Worm (Caenorhabditis elegans): Measurements from ENCODE around the gene cest-12.

Gene cest-12

DNA sequence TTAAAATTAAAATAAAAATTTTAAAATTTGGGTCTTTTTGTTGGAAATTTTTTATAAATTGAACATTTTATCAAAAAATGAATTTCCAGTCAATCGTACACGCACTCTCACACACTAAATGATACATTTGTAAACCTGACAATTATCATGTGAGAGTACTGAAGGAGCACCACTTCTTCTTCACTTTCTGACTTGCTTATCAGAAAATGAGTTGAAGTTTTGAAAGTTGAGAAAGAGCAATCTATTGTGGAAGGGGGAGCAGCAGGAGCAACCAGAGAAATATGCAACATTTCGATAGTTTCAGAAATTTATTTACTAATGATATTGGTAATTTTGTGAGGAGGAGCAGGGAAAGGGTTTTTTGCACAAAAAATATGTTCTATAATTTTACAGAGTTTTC is 30.9 kb upstream of the cest-12 start:
- TF ChIP-seq cog-1 (tag; optimal IDR thresholded peaks at IDR 0.05) (no peak), klf-2 (GFP tag; conservative IDR thresholded peaks at IDR 0.05) (no peak), flt-1 (GFP tag; IDR thresholded peaks at IDR 0.05) (no peak), ztf-23 (GFP tag; IDR thresholded peaks at IDR 0.05) (no peak), ztf-29 (GFP tag; IDR thresholded peaks at IDR 0.05) (no peak), tab-1 (GFP tag; IDR thresholded peaks at IDR 0.05) (no peak), T22C8.4 (GFP tag; IDR thresholded peaks at IDR 0.05) (no peak), ref-1 (GFP tag; conservative IDR thresholded peaks at IDR 0.05) (no peak), med-1 (GFP tag; optimal IDR thresholded peaks at IDR 0.05; ENCODE audit: insufficient read depth) (no peak)

DNA sequence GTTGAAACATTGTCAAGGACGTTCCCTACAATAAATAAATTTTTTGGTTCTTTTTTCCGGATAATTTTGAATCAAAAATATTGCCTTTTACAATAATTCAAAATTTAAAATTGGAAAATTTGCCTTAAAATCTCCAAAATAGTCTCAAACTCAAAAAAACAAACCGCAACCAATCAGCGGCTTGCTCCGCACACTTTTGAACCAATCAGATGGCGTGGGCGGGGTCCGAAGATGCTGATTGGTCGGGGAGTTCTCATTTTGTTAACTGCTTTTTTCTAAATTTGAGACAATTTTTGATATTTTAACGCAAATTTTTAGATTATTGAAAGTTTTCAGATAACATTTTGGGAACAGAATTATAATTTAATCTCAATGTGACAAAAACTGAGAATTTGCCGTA is 30.2 kb upstream of the cest-12 start:
- TF ChIP-seq med-1 (GFP tag; optimal IDR thresholded peaks at IDR 0.05; ENCODE audit: insufficient read depth) (no peak), cog-1 (tag; optimal IDR thresholded peaks at IDR 0.05) (no peak), ref-1 (GFP tag; conservative IDR thresholded peaks at IDR 0.05) (no peak), klf-2 (GFP tag; conservative IDR thresholded peaks at IDR 0.05) (no peak), flt-1 (GFP tag; IDR thresholded peaks at IDR 0.05) (no peak), ztf-23 (GFP tag; IDR thresholded peaks at IDR 0.05) (no peak), T22C8.4 (GFP tag; IDR thresholded peaks at IDR 0.05) (no peak), tab-1 (GFP tag; IDR thresholded peaks at IDR 0.05) (no peak)

DNA sequence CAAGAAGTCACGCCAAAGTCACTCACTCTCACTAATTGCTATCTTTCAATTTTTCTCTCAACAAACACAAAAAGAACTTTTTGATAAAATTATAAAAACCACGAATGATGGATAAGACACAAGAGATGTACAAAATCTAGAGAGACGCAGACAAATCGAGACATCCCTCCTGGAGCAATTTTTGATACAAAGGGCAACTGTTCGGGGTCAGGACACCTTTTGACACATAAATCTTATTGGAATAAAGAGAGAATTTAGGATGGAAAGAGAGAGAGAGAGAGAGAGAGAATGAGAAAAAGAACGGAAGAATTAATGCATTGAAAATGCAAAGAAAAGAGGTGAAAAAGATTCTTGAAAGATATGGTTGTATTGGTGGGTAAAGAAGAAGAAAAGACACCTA is 29.8 kb upstream of the cest-12 start:
- TF ChIP-seq ref-1 (GFP tag; conservative IDR thresholded peaks at IDR 0.05) (no peak), ztf-23 (GFP tag; IDR thresholded peaks at IDR 0.05) (no peak)

DNA sequence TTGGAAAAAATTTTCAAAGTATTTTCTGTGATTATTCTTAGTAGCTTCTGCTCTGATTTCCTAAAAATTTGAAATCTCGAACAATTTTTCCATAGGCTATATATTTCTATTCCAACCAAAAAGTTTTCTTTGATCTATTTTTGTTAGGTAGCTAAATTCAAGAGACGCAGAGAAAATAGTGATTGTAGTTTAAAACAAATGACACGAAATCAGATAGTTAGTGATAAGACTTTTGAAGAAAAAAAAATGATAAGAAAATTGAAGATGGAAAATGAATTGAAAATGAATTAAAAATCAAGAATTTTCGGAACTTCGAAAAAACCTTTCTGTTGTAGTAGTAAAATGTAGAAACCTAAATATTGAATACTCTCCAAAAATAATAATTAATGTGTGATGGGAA is 28.2 kb upstream of the cest-12 start:
- TF ChIP-seq tab-1 (GFP tag; IDR thresholded peaks at IDR 0.05) = no peak
- no peak for TF ChIP-seq ref-1 (GFP tag; conservative IDR thresholded peaks at IDR 0.05)
- no peak for TF ChIP-seq flt-1 (GFP tag; IDR thresholded peaks at IDR 0.05)
- TF ChIP-seq cog-1 (tag; optimal IDR thresholded peaks at IDR 0.05) = no peak
- TF ChIP-seq klf-2 (GFP tag; conservative IDR thresholded peaks at IDR 0.05) = no peak
- no peak for TF ChIP-seq T22C8.4 (GFP tag; IDR thresholded peaks at IDR 0.05)
- no peak for TF ChIP-seq ztf-23 (GFP tag; IDR thresholded peaks at IDR 0.05)
- TF ChIP-seq med-1 (GFP tag; optimal IDR thresholded peaks at IDR 0.05; ENCODE audit: insufficient read depth) = no peak
- no peak for TF ChIP-seq ztf-29 (GFP tag; IDR thresholded peaks at IDR 0.05)

DNA sequence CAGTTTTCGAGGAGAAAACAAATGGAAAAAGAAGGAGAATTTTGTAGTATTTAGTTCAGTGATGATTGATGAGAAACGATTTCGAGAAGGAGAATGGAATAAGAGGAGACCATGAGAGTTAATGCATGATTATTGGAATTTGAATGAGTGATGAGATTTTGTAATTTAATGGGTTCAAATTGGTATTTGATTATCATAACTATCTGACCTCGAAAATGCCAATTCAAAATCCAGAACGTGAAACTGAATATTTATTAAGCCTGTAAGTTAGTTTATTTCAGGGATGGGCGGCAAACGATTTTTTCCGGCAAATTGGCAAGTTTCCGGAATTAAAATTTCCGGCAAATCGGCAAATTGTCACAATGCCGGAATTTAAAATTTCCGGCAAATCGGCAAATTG is 25.8 kb upstream of the cest-12 start:
- TF ChIP-seq T22C8.4 (GFP tag; IDR thresholded peaks at IDR 0.05) = no peak
- no peak for TF ChIP-seq cog-1 (tag; optimal IDR thresholded peaks at IDR 0.05)
- TF ChIP-seq tab-1 (GFP tag; IDR thresholded peaks at IDR 0.05) = no peak
- TF ChIP-seq klf-2 (GFP tag; conservative IDR thresholded peaks at IDR 0.05) = no peak
- no peak for TF ChIP-seq ref-1 (GFP tag; conservative IDR thresholded peaks at IDR 0.05)
- TF ChIP-seq med-1 (GFP tag; optimal IDR thresholded peaks at IDR 0.05; ENCODE audit: insufficient read depth) = no peak
- TF ChIP-seq ztf-23 (GFP tag; IDR thresholded peaks at IDR 0.05) = no peak
- TF ChIP-seq flt-1 (GFP tag; IDR thresholded peaks at IDR 0.05) = 0 out of 2 replicates have a peak, but pooled peaks have one; percentile 26

- TF ChIP-seq flt-1 (GFP tag; IDR thresholded peaks at IDR 0.05) (0 out of 2 replicates have a peak, but pooled peaks have one; percentile 9), ztf-29 (GFP tag; IDR thresholded peaks at IDR 0.05) (peak; percentile 65; the same call in 1 of the 2 replicates), ztf-23 (GFP tag; IDR thresholded peaks at IDR 0.05) (0 out of 2 replicates have a peak, but pooled peaks have one; percentile 11), tab-1 (GFP tag; IDR thresholded peaks at IDR 0.05) (no peak)
Measured at ce11 chrIII:12131751-12132150, 24.4 kb upstream of the cest-12 start.

ce11 chrIII:12130769-12131168 is 23.4 kb upstream of the cest-12 start:
- TF ChIP-seq T22C8.4 (GFP tag; IDR thresholded peaks at IDR 0.05) (no peak), klf-2 (GFP tag; conservative IDR thresholded peaks at IDR 0.05) (no peak), flt-1 (GFP tag; IDR thresholded peaks at IDR 0.05) (no peak), tab-1 (GFP tag; IDR thresholded peaks at IDR 0.05) (no peak), ztf-29 (GFP tag; IDR thresholded peaks at IDR 0.05) (no peak), cog-1 (tag; optimal IDR thresholded peaks at IDR 0.05) (no peak)

ce11 chrIII:12130052-12130451 is 22.7 kb upstream of the cest-12 start, which contains the start of gene Y75B8A.6:
TSS of gene Y75B8A.6 (minus strand) at chrIII:12130343.
- TF ChIP-seq flt-1 (GFP tag; IDR thresholded peaks at IDR 0.05) = peak; percentile 63; the same call in 1 of the 2 replicates
- TF ChIP-seq ztf-29 (GFP tag; IDR thresholded peaks at IDR 0.05) = no peak
- no peak for TF ChIP-seq tab-1 (GFP tag; IDR thresholded peaks at IDR 0.05)
- TF ChIP-seq T22C8.4 (GFP tag; IDR thresholded peaks at IDR 0.05) = no peak
- TF ChIP-seq ref-1 (GFP tag; conservative IDR thresholded peaks at IDR 0.05) = no peak

DNA sequence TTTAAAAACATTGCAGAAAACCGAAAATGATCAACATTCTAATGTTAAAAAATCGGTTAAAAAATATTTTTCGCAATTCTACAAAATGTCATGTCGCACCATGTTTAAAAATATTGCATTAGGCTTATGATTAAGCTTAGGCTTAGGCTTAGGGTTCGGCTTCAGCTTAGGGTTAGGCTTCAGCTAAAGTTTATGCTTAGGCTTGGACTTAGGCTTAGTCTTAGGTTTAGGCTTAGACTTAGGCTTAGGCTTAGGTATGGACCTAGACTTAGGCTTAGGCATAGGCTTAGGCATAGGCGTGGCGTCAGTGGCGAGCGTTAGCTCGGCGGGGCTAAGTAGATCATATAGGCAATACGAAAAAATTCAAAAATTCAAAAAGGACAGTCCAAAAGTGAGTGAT is 17.1 kb upstream of the cest-12 start:
- TF ChIP-seq klf-2 (GFP tag; conservative IDR thresholded peaks at IDR 0.05) = no peak
- TF ChIP-seq ztf-23 (GFP tag; IDR thresholded peaks at IDR 0.05) = no peak
- TF ChIP-seq T22C8.4 (GFP tag; IDR thresholded peaks at IDR 0.05) = no peak
- TF ChIP-seq med-1 (GFP tag; optimal IDR thresholded peaks at IDR 0.05; ENCODE audit: insufficient read depth) = no peak
- 0 out of 2 replicates have a peak, but pooled peaks have one; percentile 43 for TF ChIP-seq flt-1 (GFP tag; IDR thresholded peaks at IDR 0.05)
- TF ChIP-seq ref-1 (GFP tag; conservative IDR thresholded peaks at IDR 0.05) = no peak
- no peak for TF ChIP-seq cog-1 (tag; optimal IDR thresholded peaks at IDR 0.05)
- TF ChIP-seq ztf-29 (GFP tag; IDR thresholded peaks at IDR 0.05) = peak; percentile 59; the same call in 1 of the 2 replicates
- no peak for TF ChIP-seq tab-1 (GFP tag; IDR thresholded peaks at IDR 0.05)

- TF ChIP-seq cog-1 (tag; optimal IDR thresholded peaks at IDR 0.05) = no peak
- TF ChIP-seq klf-2 (GFP tag; conservative IDR thresholded peaks at IDR 0.05) = no peak
- no peak for TF ChIP-seq ztf-29 (GFP tag; IDR thresholded peaks at IDR 0.05)
- no peak for TF ChIP-seq tab-1 (GFP tag; IDR thresholded peaks at IDR 0.05)
- no peak for TF ChIP-seq flt-1 (GFP tag; IDR thresholded peaks at IDR 0.05)
- no peak for TF ChIP-seq med-1 (GFP tag; optimal IDR thresholded peaks at IDR 0.05; ENCODE audit: insufficient read depth)
- TF ChIP-seq ref-1 (GFP tag; conservative IDR thresholded peaks at IDR 0.05) = no peak
- TF ChIP-seq ztf-23 (GFP tag; IDR thresholded peaks at IDR 0.05) = no peak
- no peak for TF ChIP-seq T22C8.4 (GFP tag; IDR thresholded peaks at IDR 0.05)
Measured at ce11 chrIII:12123427-12123826, 16.1 kb upstream of the cest-12 start.
